Worm (Caenorhabditis elegans): ENCODE measurements around the gene C03B1.2.

The C03B1.2 gene

ce11 chrX:6408286-6408685 lies 38.5 kb downstream of the C03B1.2 start:
- no peak for TF ChIP-seq nhr-237 (tag; optimal IDR thresholded peaks at IDR 0.05)
- TF ChIP-seq skn-1 (tag; optimal IDR thresholded peaks at IDR 0.05), result no peak
- TF ChIP-seq pqm-1 (tag; optimal IDR thresholded peaks at IDR 0.05), result peak; percentile 76
- TF ChIP-seq nhr-28 (tag; optimal IDR thresholded peaks at IDR 0.05), result peak; percentile 1

- TF ChIP-seq ama-1 (optimal IDR thresholded peaks at IDR 0.05) (no peak), tag-97 (GFP tag; IDR thresholded peaks at IDR 0.05) (no peak), R02D3.7 (tag; optimal IDR thresholded peaks at IDR 0.05) (no peak), set-16 (GFP tag; IDR thresholded peaks at IDR 0.05) (peak; percentile 73)
These were observed 38.9 kb downstream of the C03B1.2 start for ce11 chrX:6408713-6409112.

- peak; percentile 12 for TF ChIP-seq mxl-3 (GFP tag; optimal IDR thresholded peaks at IDR 0.05)
- TF ChIP-seq nhr-41 (GFP tag; IDR thresholded peaks at IDR 0.05), result no peak
- TF ChIP-seq ceh-82 (tag; optimal IDR thresholded peaks at IDR 0.05), result no peak
- TF ChIP-seq dmd-6 (GFP tag; IDR thresholded peaks at IDR 0.05), result peak; percentile 12; the same call in 1 of the 2 replicates
- peak in 1 of 2 experiments; percentile 19 for TF ChIP-seq mdl-1 (tag; optimal IDR thresholded peaks at IDR 0.05)
- TF ChIP-seq lin-1 (GFP tag; IDR thresholded peaks at IDR 0.05), result no peak
- no peak for TF ChIP-seq sdz-12 (GFP tag; optimal IDR thresholded peaks at IDR 0.05)
- no peak for TF ChIP-seq lsy-2 (tag; optimal IDR thresholded peaks at IDR 0.05)
- TF ChIP-seq dmd-8 (GFP tag; IDR thresholded peaks at IDR 0.05), result no peak
- TF ChIP-seq daf-16 (GFP tag; optimal IDR thresholded peaks at IDR 0.05), result peak in 1 of 2 experiments; percentile 93
- TF ChIP-seq daf-16 (tag; optimal IDR thresholded peaks at IDR 0.05), result no peak
- peak; percentile 74 for TF ChIP-seq hlh-11 (tag; optimal IDR thresholded peaks at IDR 0.05)
- TF ChIP-seq pha-4 (GFP tag; IDR thresholded peaks at IDR 0.05), result no peak
- TF ChIP-seq pha-4 (tag; optimal IDR thresholded peaks at IDR 0.05), result no peak
- TF ChIP-seq jun-1 (tag; optimal IDR thresholded peaks at IDR 0.05), result no peak
- no peak for TF ChIP-seq nhr-28 (tag; optimal IDR thresholded peaks at IDR 0.05)
- peak; percentile 61; the same call in 1 of the 2 replicates for TF ChIP-seq ctbp-1 (GFP tag; IDR thresholded peaks at IDR 0.05)
- peak; percentile 60 for TF ChIP-seq nhr-11 (tag; optimal IDR thresholded peaks at IDR 0.05)
These were observed 40.5 kb downstream of the C03B1.2 start, which contains the start of gene mup-2 for ce11 chrX:6410177-6410765. mup-2 (minus strand) TSS chrX:6410227.

ce11 chrX:6412575-6412974 lies 42.8 kb downstream of the C03B1.2 start, which contains the start of gene T22E5.1:
T22E5.1 (plus strand) TSS chrX:6412875.
- TF ChIP-seq ama-1 (optimal IDR thresholded peaks at IDR 0.05) (no peak), nhr-48 (tag; optimal IDR thresholded peaks at IDR 0.05) (no peak), hmg-1.1 (GFP tag; IDR thresholded peaks at IDR 0.05) (no peak)

ce11 chrX:6413583-6413982 lies 43.8 kb downstream of the C03B1.2 start:
- TF ChIP-seq unc-62 (GFP tag; optimal IDR thresholded peaks at IDR 0.05 in 1 of 2) (peak in 1 of 2 experiments; percentile 56), unc-62 (tag; optimal IDR thresholded peaks at IDR 0.05) (no peak), ceh-20 (GFP tag; IDR thresholded peaks at IDR 0.05) (peak; percentile 66; the same call in 1 of the 2 replicates), pqm-1 (tag; optimal IDR thresholded peaks at IDR 0.05) (no peak)

ce11 chrX:6416357-6417087 lies 46.7 kb downstream of the C03B1.2 start, which contains the start of gene T22E5.6:
T22E5.6 (minus strand) TSS chrX:6416407.
- TF ChIP-seq nhr-28 (tag; optimal IDR thresholded peaks at IDR 0.05), result peak; percentile 22
- no peak for TF ChIP-seq lin-29 (GFP tag; IDR thresholded peaks at IDR 0.05)
- peak in 1 of 2 experiments; percentile 6 for TF ChIP-seq unc-62 (GFP tag; optimal IDR thresholded peaks at IDR 0.05 in 1 of 2)
- TF ChIP-seq unc-62 (tag; optimal IDR thresholded peaks at IDR 0.05), result no peak

Data from whole organism, L4 larva.